Fruit fly (Drosophila melanogaster) whole organism, embryonic: Measurements from ENCODE around the gene bora.

Source experiments
- B-H1 ChIP-seq: fragments of 200-800 bp; sonication (Bioruptor generic); IDR thresholded peaks from 3 replicates; pipeline ENCODE4 v1.3.6; 2022; ENCODE audit warnings: missing biosample characterization, missing genetic modification characterization
- Bteb2 ChIP-seq: fragments of 200-800 bp; sonication (Bioruptor generic); optimal IDR thresholded peaks from 2 replicates; lab custom pipeline; 2016; ENCODE audit warnings: missing biosample characterization, missing genetic modification characterization
- CG10431 ChIP-seq: fragments of 200-800 bp; sonication (Bioruptor generic); optimal IDR thresholded peaks from 3 replicates; lab custom pipeline; 2018; ENCODE audit warnings: missing biosample characterization, mild to moderate bottlenecking, missing genetic modification characterization
- CG10543 ChIP-seq: fragments of 200-800 bp; sonication (Bioruptor generic); optimal IDR thresholded peaks from 3 replicates; lab custom pipeline; 2017; ENCODE audit warnings: missing biosample characterization, mild to moderate bottlenecking, missing genetic modification characterization, moderate library complexity
- CG12744 ChIP-seq: fragments of 200-800 bp; sonication (Bioruptor generic); optimal IDR thresholded peaks from 2 replicates; lab custom pipeline; 2016; ENCODE audit warnings: missing biosample characterization, missing genetic modification characterization
- CG14050 ChIP-seq: fragments of 200-800 bp; sonication (Bioruptor generic); IDR thresholded peaks from 3 replicates; pipeline ENCODE4 v1.3.6; 2022; ENCODE audit warnings: missing biosample characterization, missing genetic modification characterization
- CG17359 ChIP-seq: fragments of 200-800 bp; sonication (Bioruptor generic); optimal IDR thresholded peaks from 3 replicates; lab custom pipeline; 2018; ENCODE audit warnings: missing biosample characterization, mild to moderate bottlenecking, missing genetic modification characterization, moderate library complexity
- CG4282 ChIP-seq: fragments of 200-800 bp; sonication (Bioruptor generic); optimal IDR thresholded peaks from 2 replicates; lab custom pipeline; 2016; ENCODE audit warnings: missing biosample characterization, missing genetic modification characterization
- CG6854 ChIP-seq: fragments of 200-800 bp; sonication (Bioruptor generic); optimal IDR thresholded peaks from 3 replicates; lab custom pipeline; 2017; ENCODE audit warnings: missing biosample characterization, mild to moderate bottlenecking, missing genetic modification characterization
- CG7357 ChIP-seq: fragments of 200-800 bp; sonication (Bioruptor generic); IDR thresholded peaks from 3 replicates; pipeline ENCODE4 v1.3.6; 2022; ENCODE audit warnings: missing biosample characterization, missing genetic modification characterization
- CG8281 ChIP-seq: fragments of 200-800 bp; sonication (Bioruptor generic); optimal IDR thresholded peaks from 2 replicates; lab custom pipeline; 2018; ENCODE audit warnings: missing biosample characterization, mild to moderate bottlenecking, missing genetic modification characterization, moderate library complexity
- CG8765 ChIP-seq: fragments of 200-800 bp; sonication (Bioruptor generic); IDR thresholded peaks from 2 replicates; pipeline ENCODE4 v1.3.6; 2022; ENCODE audit warnings: missing biosample characterization, missing genetic modification characterization
- CG9932 ChIP-seq: fragments of 200-800 bp; sonication (Bioruptor generic); IDR thresholded peaks from 2 replicates; pipeline ENCODE4 v1.3.6; 2022; ENCODE audit warnings: missing biosample characterization, missing genetic modification characterization
- Camta ChIP-seq: fragments of 200-800 bp; sonication (Bioruptor generic); optimal IDR thresholded peaks from 2 replicates; lab custom pipeline; 2016; ENCODE audit warnings: missing biosample characterization, missing genetic modification characterization
- E2f1 ChIP-seq: fragments of 200-800 bp; sonication (Bioruptor generic); IDR thresholded peaks from 2 replicates; pipeline ENCODE4 v1.3.6; 2022; ENCODE audit warnings: missing biosample characterization, missing genetic modification characterization
- GATAe ChIP-seq: fragments of 200-800 bp; sonication (Bioruptor generic); conservative IDR thresholded peaks from 2 replicates; pipeline ENCODE4 v1.3.6; 2022; ENCODE audit warnings: missing biosample characterization, missing genetic modification characterization
- H15 ChIP-seq: fragments of 200-800 bp; sonication (Bioruptor generic); IDR thresholded peaks from 3 replicates; pipeline ENCODE4 v1.3.6; 2022; ENCODE audit warnings: missing biosample characterization, missing genetic modification characterization
- HLH4C ChIP-seq: fragments of 200-800 bp; sonication (Bioruptor generic); IDR thresholded peaks from 3 replicates; pipeline ENCODE4 v1.3.6; 2022; ENCODE audit warnings: missing biosample characterization, missing genetic modification characterization; ENCODE audit not compliant: partially characterized antibody
- HmgZ ChIP-seq: fragments of 200-800 bp; sonication (Bioruptor generic); optimal IDR thresholded peaks from 2 replicates; lab custom pipeline; 2018; ENCODE audit warnings: missing biosample characterization, mild to moderate bottlenecking, missing genetic modification characterization
- Hmr ChIP-seq: fragments of 200-800 bp; sonication (Bioruptor generic); optimal IDR thresholded peaks from 3 replicates; lab custom pipeline; 2017; ENCODE audit warnings: mild to moderate bottlenecking, missing biosample characterization, missing genetic modification reagents, missing genetic modification characterization
- Hr39 ChIP-seq: fragments of >200 bp; optimal IDR thresholded peaks from 2 replicates; lab custom pipeline; 2017
- Meics ChIP-seq: fragments of 200-800 bp; sonication (Bioruptor generic); optimal IDR thresholded peaks from 2 replicates; lab custom pipeline; 2017; ENCODE audit warnings: missing biosample characterization, mild to moderate bottlenecking, missing genetic modification characterization
- Rfx ChIP-seq: fragments of 200-800 bp; sonication (Bioruptor generic); IDR thresholded peaks from 2 replicates; pipeline ENCODE4 v1.3.6; 2022; ENCODE audit warnings: missing biosample characterization, missing genetic modification characterization
- Sry-β ChIP-seq: fragments of 200-800 bp; sonication (Bioruptor generic); optimal IDR thresholded peaks from 2 replicates; lab custom pipeline; 2018; ENCODE audit warnings: missing biosample characterization, mild to moderate bottlenecking, missing genetic modification characterization, moderate library complexity
- bigmax ChIP-seq: fragments of 200-800 bp; sonication (Bioruptor generic); optimal IDR thresholded peaks from 2 replicates; lab custom pipeline; 2018; ENCODE audit warnings: missing biosample characterization, mild to moderate bottlenecking, missing genetic modification characterization
- caup ChIP-seq: fragments of 200-800 bp; sonication (Bioruptor generic); optimal IDR thresholded peaks from 3 replicates; lab custom pipeline; 2017; ENCODE audit warnings: missing biosample characterization, mild to moderate bottlenecking, missing genetic modification characterization, moderate library complexity; ENCODE audit not compliant: severe bottlenecking
- crol ChIP-seq: fragments of 200-800 bp; sonication (Bioruptor generic); IDR thresholded peaks from 2 replicates; pipeline ENCODE4 v1.3.6; 2022; ENCODE audit warnings: missing biosample characterization, missing genetic modification characterization
- crp ChIP-seq, 2 experiments: fragments of 200-800 bp; sonication (Bioruptor generic); optimal IDR thresholded peaks; 2 replicates in 1 of 2; 3 replicates in 1 of 2; lab custom pipeline; 2017; ENCODE audit warnings: missing biosample characterization in 2 of 2, missing genetic modification characterization in 2 of 2, mild to moderate bottlenecking in 1 of 2, moderate library complexity in 1 of 2
- dati ChIP-seq: fragments of 200-800 bp; sonication (Bioruptor generic); IDR thresholded peaks from 2 replicates; pipeline ENCODE4 v1.3.6; 2022; ENCODE audit warnings: missing biosample characterization, missing genetic modification characterization
- en ChIP-seq: fragments of 200-800 bp; sonication (Bioruptor generic); optimal IDR thresholded peaks from 2 replicates; lab custom pipeline; 2016; ENCODE audit warnings: missing biosample characterization, missing genetic modification characterization
- eve ChIP-seq, 2 experiments: fragments of >200 bp; optimal IDR thresholded peaks; 2 replicates each; lab custom pipeline; 2017; ENCODE audit warnings: missing biosample characterization in 2 of 2, missing genetic modification characterization in 2 of 2
- ewg ChIP-seq: fragments of 200-800 bp; sonication (Bioruptor generic); optimal IDR thresholded peaks from 3 replicates; lab custom pipeline; 2017; ENCODE audit warnings: mild to moderate bottlenecking, missing biosample characterization, missing genetic modification reagents, missing genetic modification characterization
- eyg ChIP-seq: fragments of 200-800 bp; sonication (Bioruptor generic); optimal IDR thresholded peaks from 3 replicates; lab custom pipeline; 2016; ENCODE audit warnings: missing biosample characterization, missing genetic modification characterization
- fd3F ChIP-seq: fragments of 200-800 bp; sonication (Bioruptor generic); optimal IDR thresholded peaks from 2 replicates; lab custom pipeline; 2018; ENCODE audit warnings: missing biosample characterization, mild to moderate bottlenecking, missing genetic modification characterization, moderate library complexity
- fu2 ChIP-seq: fragments of 200-800 bp; sonication (Bioruptor generic); optimal IDR thresholded peaks from 2 replicates; lab custom pipeline; 2016; ENCODE audit warnings: missing biosample characterization, missing genetic modification characterization
- gcm ChIP-seq: fragments of 200-800 bp; sonication (Bioruptor generic); optimal IDR thresholded peaks from 2 replicates; lab custom pipeline; 2019; ENCODE audit warnings: missing biosample characterization, mild to moderate bottlenecking, missing genetic modification characterization, moderate library complexity
- knrl ChIP-seq: fragments of 200-800 bp; sonication (Bioruptor generic); IDR thresholded peaks from 3 replicates; pipeline ENCODE4 v1.3.6; 2022; ENCODE audit warnings: missing biosample characterization, missing genetic modification characterization; ENCODE audit not compliant: partially characterized antibody
- lilli ChIP-seq: fragments of 200-800 bp; sonication (Bioruptor generic); optimal IDR thresholded peaks from 3 replicates; lab custom pipeline; 2016; ENCODE audit warnings: missing biosample characterization, missing genetic modification characterization
- lov ChIP-seq, 2 experiments: fragments of 200-800 bp in 1 of 2; fragments of >200 bp in 1 of 2; sonication (Bioruptor generic) in 1 of 2; IDR thresholded peaks in 1 of 2; optimal IDR thresholded peaks in 1 of 2; 2 replicates in 1 of 2; 3 replicates in 1 of 2; pipeline versions ENCODE4 v1.3.6 to Lab custom; 2017 to 2022; ENCODE audit warnings: missing biosample characterization in 1 of 2, missing genetic modification characterization in 1 of 2
- nerfin-1 ChIP-seq: fragments of 200-800 bp; sonication (Bioruptor generic); optimal IDR thresholded peaks from 3 replicates; lab custom pipeline; 2019; ENCODE audit warnings: missing biosample characterization, mild to moderate bottlenecking, missing genetic modification characterization, moderate library complexity
- odd ChIP-seq: fragments of 200-800 bp; sonication (Bioruptor generic); optimal IDR thresholded peaks from 2 replicates; lab custom pipeline; 2017; ENCODE audit warnings: missing biosample characterization, mild to moderate bottlenecking, missing genetic modification characterization
- pho ChIP-seq: fragments of 200-800 bp; sonication (Bioruptor generic); optimal IDR thresholded peaks from 2 replicates; lab custom pipeline; 2016; ENCODE audit warnings: missing biosample characterization, missing genetic modification characterization
- sens-2 ChIP-seq: fragments of 200-800 bp; sonication (Bioruptor generic); IDR thresholded peaks from 2 replicates; pipeline ENCODE4 v1.3.6; 2022; ENCODE audit warnings: missing biosample characterization, missing genetic modification characterization
- shn ChIP-seq: fragments of 200-800 bp; sonication (Bioruptor generic); optimal IDR thresholded peaks from 3 replicates; lab custom pipeline; 2016; ENCODE audit warnings: missing biosample characterization, missing genetic modification characterization
- sima ChIP-seq: fragments of 200-800 bp; sonication (Bioruptor generic); optimal IDR thresholded peaks from 2 replicates; lab custom pipeline; 2016; ENCODE audit warnings: missing biosample characterization, missing genetic modification characterization
- sisA ChIP-seq: fragments of 200-800 bp; sonication (Bioruptor generic); IDR thresholded peaks from 2 replicates; pipeline ENCODE4 v1.3.6; 2022; ENCODE audit warnings: missing biosample characterization, missing genetic modification characterization
- wdn ChIP-seq: fragments of 200-800 bp; sonication (Bioruptor generic); IDR thresholded peaks from 2 replicates; pipeline ENCODE4 v1.3.6; 2022; ENCODE audit warnings: missing biosample characterization, missing genetic modification characterization
- zf30C ChIP-seq: fragments of 200-800 bp; sonication (Bioruptor generic); optimal IDR thresholded peaks from 3 replicates; lab custom pipeline; 2018; ENCODE audit warnings: missing biosample characterization, mild to moderate bottlenecking, missing genetic modification characterization
- zfh2 ChIP-seq: fragments of 200-800 bp; sonication (Bioruptor generic); optimal IDR thresholded peaks from 2 replicates; lab custom pipeline; 2016; ENCODE audit warnings: missing biosample characterization, missing genetic modification characterization

The bora gene

DNA sequence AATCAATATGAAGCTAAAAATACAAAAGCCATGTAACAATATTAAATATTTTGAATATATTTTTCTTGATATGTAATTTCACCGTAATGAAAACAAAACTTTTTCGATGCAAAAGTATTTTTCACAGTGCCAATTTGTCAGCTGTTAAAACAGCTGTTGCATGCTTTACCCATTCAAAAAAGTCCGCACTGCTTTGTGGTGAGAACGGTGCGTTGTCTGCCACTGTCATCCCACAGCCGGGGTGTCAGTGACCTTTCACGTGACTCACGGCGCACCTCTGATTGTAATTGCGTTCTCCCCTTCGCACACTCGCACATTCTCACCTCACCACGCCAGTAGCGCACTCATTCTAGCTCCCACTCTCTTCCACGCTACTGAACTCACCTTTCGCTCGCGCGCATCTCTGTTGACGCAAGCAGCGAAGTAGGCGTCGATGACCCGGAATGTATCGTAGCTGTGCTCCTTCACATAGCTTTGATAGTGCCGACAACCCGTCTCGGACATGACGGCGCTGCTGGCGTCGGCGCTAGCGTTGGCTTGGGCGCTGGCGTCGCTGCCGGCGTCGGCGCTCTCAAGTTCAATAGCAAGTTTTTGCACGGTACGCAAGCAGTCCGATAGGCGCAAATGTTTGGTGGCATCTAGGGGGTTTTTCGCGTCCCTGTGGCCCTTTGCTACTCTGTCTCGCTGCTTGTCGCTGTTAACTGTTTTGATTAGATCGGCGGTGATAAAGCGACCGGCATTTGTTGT is 1.3 kb upstream of the bora start (continued):
- TF ChIP-seq CG14050 (GFP tag; lab: Robert Waterston, UW) (no peak), Meics (peak; percentile 61), nerfin-1 (tag; lab: Kevin White, UChicago) (peak; percentile 69), CG4282 (GFP tag; lab: Kevin White, UChicago) (no peak), fd3F (no peak), H15 (GFP tag; lab: Robert Waterston, UW) (0 out of 3 replicates have a peak, but pooled peaks have one; percentile 39), Hmr (GFP tag; lab: Kevin White, UChicago) (peak; percentile 67), sisA (no peak; the same call in 1 of the 2 replicates), en (GFP tag; lab: Kevin White, UChicago) (no peak), dati (GFP tag; lab: Robert Waterston, UW) (no peak), gcm (GFP tag; lab: Kevin White, UChicago) (no peak), B-H1 (no peak), CG17359 (tag; lab: Kevin White, UChicago) (peak; percentile 45), crol (no peak), HLH4C (GFP tag; lab: Robert Waterston, UW) (peak; percentile 57; the same call in 2 of the 3 replicates), CG8281 (tag; lab: Kevin White, UChicago) (no peak), eyg (GFP tag; lab: Kevin White, UChicago) (no peak), Sry-β (GFP tag; lab: Kevin White, UChicago) (peak; percentile 91), HmgZ (tag; lab: Kevin White, UChicago) (peak; percentile 43), eve (GFP tag; optimal IDR thresholded peaks at IDR 0.05; lab: Kevin White, UChicago) (no peak), CG8765 (0 out of 2 replicates have a peak, but pooled peaks have one; percentile 14), GATAe (GFP tag; lab: Robert Waterston, UW) (0 out of 2 replicates have a peak, but pooled peaks have one; percentile 32), pho (GFP tag; lab: Kevin White, UChicago) (peak; percentile 54), Bteb2 (GFP tag; lab: Kevin White, UChicago) (peak; percentile 11), CG10431 (GFP tag; lab: Kevin White, UChicago) (no peak), fu2 (GFP tag; lab: Kevin White, UChicago) (peak; percentile 21), zf30C (GFP tag; lab: Kevin White, UChicago) (peak; percentile 81), shn (GFP tag; lab: Kevin White, UChicago) (peak; percentile 63), zfh2 (GFP tag; lab: Kevin White, UChicago) (peak; percentile 74), odd (GFP tag; lab: Kevin White, UChicago) (no peak), bigmax (GFP tag; lab: Kevin White, UChicago) (no peak), wdn (GFP tag; lab: Robert Waterston, UW) (peak; percentile 62), sens-2 (GFP tag; lab: Robert Waterston, UW) (0 out of 2 replicates have a peak, but pooled peaks have one; percentile 22), E2f1 (GFP tag; lab: Robert Waterston, UW) (peak; percentile 59; the same call in 1 of the 2 replicates), knrl (GFP tag; lab: Robert Waterston, UW) (peak; percentile 47; the same call in 2 of the 3 replicates), CG12744 (GFP tag; lab: Kevin White, UChicago) (no peak), caup (peak; percentile 9), CG9932 (GFP tag; lab: Robert Waterston, UW) (peak; percentile 89), CG7357 (GFP tag; lab: Robert Waterston, UW) (peak; percentile 14; the same call in 1 of the 3 replicates), lov (optimal IDR thresholded peaks at IDR 0.05; lab: Kevin White, UChicago) (no peak), lov (GFP tag; IDR thresholded peaks at IDR 0.05; lab: Robert Waterston, UW) (peak; percentile 61; the same call in 1 of the 3 replicates), Hr39 (no peak), crp (GFP tag; optimal IDR thresholded peaks at IDR 0.05; lab: Kevin White, UChicago) (peak; percentile 40 to 85), sima (no peak), lilli (GFP tag; lab: Kevin White, UChicago) (peak; percentile 67), ewg (GFP tag; lab: Kevin White, UChicago) (peak; percentile 31), CG10543 (GFP tag; lab: Kevin White, UChicago) (peak; percentile 43), CG6854 (GFP tag; lab: Kevin White, UChicago) (peak; percentile 20), Camta (GFP tag; lab: Kevin White, UChicago) (no peak), Rfx (GFP tag; lab: Robert Waterston, UW) (peak; percentile 70)
